Fruit fly (Drosophila melanogaster) Kc167 (cell line): Measurements from ENCODE around the gene pix.

Experiments used
- Myc ChIP-seq: fragments of >200 bp; optimal IDR thresholded peaks from 2 replicates; lab custom pipeline; 2017; ENCODE audit warnings: missing external identifiers
- Sin3A ChIP-seq: fragments of >200 bp; optimal IDR thresholded peaks from 2 replicates; lab custom pipeline; 2018; ENCODE audit warnings: missing external identifiers
- insv ChIP-seq: fragments of >200 bp; optimal IDR thresholded peaks from 3 replicates; lab custom pipeline; 2018; ENCODE audit warnings: missing external identifiers
- psq ChIP-seq: fragments of >200 bp; optimal IDR thresholded peaks from 2 replicates; lab custom pipeline; 2017; ENCODE audit warnings: missing external identifiers
- ttk ChIP-seq: sonication (Bioruptor generic); optimal IDR thresholded peaks from 2 replicates; lab custom pipeline; 2017; ENCODE audit warnings: missing external identifiers

DNA sequence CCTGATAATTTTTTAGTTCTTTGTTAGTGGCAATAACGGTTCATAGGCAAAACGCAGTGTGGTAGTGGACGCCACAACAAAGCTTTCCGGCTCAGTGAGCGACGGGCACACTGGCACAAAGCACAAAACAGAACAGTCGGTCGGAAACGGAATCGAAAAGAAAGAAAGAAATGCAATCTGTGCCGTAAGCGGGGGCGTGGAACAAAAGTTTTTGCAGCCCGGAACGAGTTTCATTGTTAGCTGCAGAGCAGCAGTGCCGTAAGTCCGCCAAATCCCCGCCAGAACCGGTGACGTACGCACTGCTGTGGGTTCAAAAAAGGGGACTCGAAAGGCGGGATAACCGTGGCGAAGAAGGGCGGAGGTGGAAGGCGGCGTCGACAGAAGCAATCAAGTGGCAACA, 6.1 kb downstream of the pix start, which contains the start of gene CG5026:
- TF ChIP-seq ttk (lab: Kevin White, UChicago) (no peak), insv (no peak), psq (lab: Kevin White, UChicago) (no peak), Myc (lab: Kevin White, UChicago) (no peak), Sin3A (lab: Kevin White, UChicago) (no peak)
